Fruit fly (Drosophila melanogaster) whole organism, larva: ENCODE data around the gene Cog7.
A peak's percentile ranks its signal among the peaks of the same experiment; 100 is the strongest.

Experiments used
- noc ChIP-seq: fragments of 200-800 bp; sonication (Bioruptor generic); optimal IDR thresholded peaks from 3 replicates; lab custom pipeline; 2019; ENCODE audit warnings: missing biosample characterization, mild to moderate bottlenecking, missing genetic modification characterization, moderate library complexity

The Cog7 gene

DNA sequence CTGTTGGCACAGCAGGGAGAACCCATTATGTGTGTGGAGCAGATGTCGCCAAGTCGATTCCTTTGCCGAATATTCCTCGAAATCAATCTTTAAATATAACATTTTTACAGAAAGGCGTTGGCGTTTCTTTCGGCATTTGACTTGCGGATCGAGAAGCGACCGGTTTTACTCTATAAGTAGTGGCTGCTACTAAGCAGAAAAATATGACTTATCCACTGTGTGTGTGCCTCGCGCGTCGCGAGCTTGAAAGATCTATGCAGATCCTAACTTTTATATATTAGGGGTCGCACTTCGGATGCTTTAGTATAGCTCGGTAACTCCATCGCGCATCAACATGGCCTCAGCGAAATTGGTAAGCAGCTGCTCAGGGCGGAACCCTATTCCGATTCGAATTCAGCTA is 27.7 kb downstream of the Cog7 start, which contains the start of gene CG15515:
Gene CG15515 (plus strand): TSS at position 301 of the 400 bp plus-strand sequence.
- no peak for TF ChIP-seq noc (tag; lab: Kevin White, UChicago)

DNA sequence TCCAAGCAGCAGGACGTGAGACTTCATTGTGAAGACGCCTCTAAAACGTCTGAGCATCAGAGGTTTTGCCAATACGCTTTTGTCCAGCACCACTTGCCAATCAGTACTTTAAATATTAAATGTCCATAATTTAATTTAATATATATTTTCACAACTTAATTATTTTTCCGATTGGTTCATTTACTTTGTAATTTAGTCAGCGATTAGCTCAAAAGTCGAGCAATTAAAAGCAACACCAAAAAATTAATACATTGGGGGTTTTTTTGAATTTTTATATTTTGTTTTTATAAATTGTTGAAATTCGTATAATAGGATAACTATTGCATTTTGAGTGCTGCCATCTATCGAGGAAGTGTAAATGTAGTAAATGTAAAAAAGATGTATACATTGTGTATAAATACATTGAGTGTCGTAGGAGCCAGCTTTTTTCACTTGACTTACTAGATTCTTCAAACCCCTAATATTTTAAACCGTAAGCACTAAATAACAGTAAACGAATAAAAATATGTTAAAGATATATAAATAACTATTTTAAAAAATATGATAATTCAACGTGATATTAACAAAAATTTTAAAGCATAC is 29.0 kb downstream of the Cog7 start, which contains the start of gene CG15517:
Gene CG15517 (minus strand): TSS at position 51 of the 582 bp plus-strand sequence.
- no peak for TF ChIP-seq noc (tag; lab: Kevin White, UChicago)

DNA sequence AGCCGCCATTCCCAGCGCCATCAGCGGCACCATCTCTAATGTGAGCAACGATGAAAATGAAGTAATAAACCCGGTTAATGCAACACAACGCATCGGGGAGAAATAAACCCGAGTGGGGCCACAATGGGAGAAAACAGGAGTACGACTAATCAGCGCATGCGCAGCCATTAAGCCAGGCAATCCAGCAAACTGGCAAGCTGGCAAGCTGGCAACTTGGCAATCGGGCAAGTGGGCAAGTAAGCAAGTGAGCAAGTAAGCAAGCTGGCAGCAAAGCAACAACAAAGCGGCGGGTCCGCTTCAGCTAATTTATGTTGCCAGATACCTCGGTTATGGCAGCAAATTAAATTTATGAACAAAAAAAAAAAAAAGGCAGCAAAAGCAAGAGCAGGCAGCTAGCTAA is 33.2 kb downstream of the Cog7 start:
- no peak for TF ChIP-seq noc (tag; lab: Kevin White, UChicago)

DNA sequence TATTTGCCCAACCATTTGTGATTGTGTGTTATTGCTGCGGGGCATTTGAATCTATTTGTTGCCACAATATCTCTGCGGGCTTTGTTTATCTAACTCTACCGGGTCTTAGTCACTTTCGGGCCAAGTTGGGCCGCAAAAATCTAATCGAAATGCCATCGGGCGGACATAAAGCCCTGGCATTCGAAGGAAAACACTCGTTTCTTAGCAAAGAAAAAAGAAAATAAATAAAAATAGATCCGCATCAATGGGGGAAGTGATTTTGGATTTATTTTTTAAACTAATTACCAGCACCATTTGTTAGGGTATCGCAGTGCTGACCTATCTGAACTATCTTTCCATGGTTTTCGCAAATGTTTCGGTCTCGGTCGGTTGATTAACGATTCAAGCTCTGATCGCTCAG is 34.3 kb downstream of the Cog7 start:
- TF ChIP-seq noc (tag; lab: Kevin White, UChicago): peak; percentile 50

DNA sequence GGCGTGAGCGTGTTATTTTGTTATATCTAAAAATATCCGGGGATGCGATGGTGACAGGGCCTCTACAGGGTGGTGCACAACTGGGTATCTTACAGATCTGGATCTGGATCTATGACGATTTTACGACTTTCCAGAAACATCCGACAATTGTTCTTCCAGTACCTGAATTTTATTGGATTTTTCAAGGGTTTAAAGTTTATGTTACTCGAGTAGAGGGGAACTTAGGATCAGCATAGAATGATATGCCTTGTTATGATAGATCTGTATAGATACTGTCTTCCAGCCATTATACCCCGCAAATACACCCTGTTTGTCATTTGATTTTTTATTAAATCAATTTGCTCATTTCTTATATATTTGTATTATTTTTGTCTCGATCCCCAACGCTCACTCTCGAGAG is 38.5 kb downstream of the Cog7 start:
- TF ChIP-seq noc (tag; lab: Kevin White, UChicago): peak; percentile 67

DNA sequence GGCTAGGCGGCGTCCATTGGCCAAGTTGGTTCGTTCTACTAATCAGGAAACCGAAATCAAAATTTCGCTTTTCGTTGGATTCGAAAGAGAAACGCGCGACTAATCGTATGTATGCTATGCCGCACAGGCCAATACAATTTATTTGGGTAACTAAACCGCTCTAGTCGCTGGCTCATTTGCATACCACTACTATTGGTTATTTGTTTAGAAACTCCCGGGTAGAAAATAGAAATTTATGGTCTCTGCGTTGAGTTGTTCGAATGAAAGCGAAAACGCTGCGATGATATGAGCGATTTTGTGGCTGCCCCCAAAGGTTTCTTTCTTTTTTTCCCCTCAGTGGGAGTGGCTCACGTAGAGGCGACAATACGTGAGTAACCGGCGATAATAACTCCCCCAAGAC is 39.8 kb downstream of the Cog7 start:
- no peak for TF ChIP-seq noc (tag; lab: Kevin White, UChicago)

DNA sequence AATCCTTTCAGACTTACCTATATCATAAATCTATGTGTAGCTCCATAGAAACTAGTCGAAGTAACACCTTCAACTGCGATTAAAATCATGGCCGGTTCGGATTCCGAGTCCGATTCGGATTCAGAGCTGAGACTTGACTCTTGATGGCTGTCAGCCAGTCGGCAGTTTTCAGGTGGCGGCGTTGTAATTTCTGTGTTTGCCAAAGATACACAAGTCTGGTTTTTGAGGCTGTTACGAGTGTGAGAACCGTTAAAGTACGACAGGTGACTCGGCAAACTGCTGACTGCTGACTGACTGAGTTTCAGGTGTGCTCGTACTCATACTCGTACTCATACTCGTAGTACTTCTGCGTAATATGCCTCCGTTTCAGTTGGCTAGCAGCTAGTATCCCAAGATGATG is 41.7 kb downstream of the Cog7 start:
- no peak for TF ChIP-seq noc (tag; lab: Kevin White, UChicago)
